Worm (Caenorhabditis elegans) whole organism, L3 larva: ENCODE data around the gene F40F11.3.
A peak's percentile ranks its signal among the peaks of the same experiment; 100 is the strongest.

Experiments
- R02D3.7 ChIP-seq: fragments of 150-350 bp; optimal IDR thresholded peaks from 2 replicates; lab custom pipeline; 2014; ENCODE audit warnings: missing biosample characterization, missing genetic modification characterization
- ZK546.5 ChIP-seq: sonication (generic microtip); optimal IDR thresholded peaks from 2 replicates; lab custom pipeline; 2017; ENCODE audit warnings: missing biosample characterization, missing genetic modification characterization
- aly-2 ChIP-seq: fragments of 150-350 bp; optimal IDR thresholded peaks from 2 replicates; lab custom pipeline; 2014; ENCODE audit warnings: missing biosample characterization, missing genetic modification characterization
- ama-1 ChIP-seq: fragments of 150-350 bp; optimal IDR thresholded peaks from 2 replicates; lab custom pipeline; 2018
- ceh-16 ChIP-seq: sonication (generic microtip); optimal IDR thresholded peaks from 2 replicates; lab custom pipeline; 2017; ENCODE audit warnings: missing biosample characterization, missing genetic modification characterization
- ceh-28 ChIP-seq: fragments of 150-350 bp; optimal IDR thresholded peaks from 2 replicates; lab custom pipeline; 2014; ENCODE audit warnings: missing biosample characterization, missing genetic modification reagents, missing genetic modification characterization
- ceh-82 ChIP-seq: fragments of 150-350 bp; optimal IDR thresholded peaks from 2 replicates; lab custom pipeline; 2014; ENCODE audit warnings: missing biosample characterization, missing genetic modification characterization
- ceh-9 ChIP-seq: sonication (generic microtip); optimal IDR thresholded peaks from 2 replicates; lab custom pipeline; 2018; ENCODE audit warnings: missing biosample characterization, missing genetic modification characterization
- daf-12 ChIP-seq: fragments of 150-350 bp; optimal IDR thresholded peaks from 2 replicates; lab custom pipeline; 2014; ENCODE audit warnings: missing biosample characterization, missing genetic modification reagents, missing genetic modification characterization
- egl-27 ChIP-seq: sonication (generic microtip); optimal IDR thresholded peaks from 4 replicates; lab custom pipeline; 2017; ENCODE audit warnings: missing biosample characterization, missing genetic modification reagents, missing genetic modification characterization
- egl-5 ChIP-seq: fragments of 150-350 bp; optimal IDR thresholded peaks from 2 replicates; lab custom pipeline; 2017; ENCODE audit warnings: missing biosample characterization, missing genetic modification reagents, missing genetic modification characterization, inconsistent platforms
- elt-1 ChIP-seq: fragments of 150-350 bp; optimal IDR thresholded peaks from 2 replicates; lab custom pipeline; 2014; ENCODE audit warnings: missing biosample characterization, missing genetic modification characterization
- elt-2 ChIP-seq: sonication (generic microtip); optimal IDR thresholded peaks from 2 replicates; lab custom pipeline; 2016; ENCODE audit warnings: missing genetic modification reagents, mild to moderate bottlenecking, missing genetic modification characterization, missing compliant biosample characterization
- elt-3 ChIP-seq, 3 experiments: fragments of 150-350 bp in 1 of 3; sonication (generic microtip) in 2 of 3; optimal IDR thresholded peaks; 2 replicates in 2 of 3; 4 replicates in 1 of 3; lab custom pipeline; 2014 to 2017; ENCODE audit warnings: missing biosample characterization in 3 of 3, missing genetic modification characterization in 3 of 3
- eor-1 ChIP-seq, 2 experiments: fragments of 150-350 bp; optimal IDR thresholded peaks; 2 replicates each; lab custom pipeline; 2014 to 2018; ENCODE audit warnings: missing biosample characterization in 2 of 2, missing genetic modification characterization in 2 of 2
- fkh-10 ChIP-seq: sonication (generic microtip); optimal IDR thresholded peaks from 2 replicates; lab custom pipeline; 2017; ENCODE audit warnings: missing biosample characterization, missing genetic modification reagents, missing genetic modification characterization
- fkh-2 ChIP-seq: fragments of 150-350 bp; optimal IDR thresholded peaks from 2 replicates; lab custom pipeline; 2014; ENCODE audit warnings: missing biosample characterization, missing genetic modification reagents, missing genetic modification characterization
- fos-1 ChIP-seq: fragments of 150-350 bp; optimal IDR thresholded peaks from 2 replicates; lab custom pipeline; 2014; ENCODE audit warnings: missing biosample characterization, missing genetic modification characterization
- hmg-11 ChIP-seq: sonication (generic microtip); optimal IDR thresholded peaks from 2 replicates; lab custom pipeline; 2016; ENCODE audit warnings: missing genetic modification characterization, missing compliant biosample characterization
- jun-1 ChIP-seq: fragments of 150-350 bp; optimal IDR thresholded peaks from 2 replicates; lab custom pipeline; 2014; ENCODE audit warnings: missing biosample characterization, missing genetic modification reagents, missing genetic modification characterization
- lin-15B ChIP-seq: fragments of 150-350 bp; optimal IDR thresholded peaks from 2 replicates; lab custom pipeline; 2014; ENCODE audit warnings: missing biosample characterization, missing genetic modification characterization
- lin-39 ChIP-seq: fragments of 150-350 bp; optimal IDR thresholded peaks from 2 replicates; lab custom pipeline; 2018; ENCODE audit warnings: missing biosample characterization, missing genetic modification reagents, missing genetic modification characterization
- lsy-12 ChIP-seq: sonication (generic microtip); optimal IDR thresholded peaks from 2 replicates; lab custom pipeline; 2016; ENCODE audit warnings: mild to moderate bottlenecking, missing genetic modification characterization, missing compliant biosample characterization
- mdl-1 ChIP-seq: fragments of 150-350 bp; optimal IDR thresholded peaks from 2 replicates; lab custom pipeline; 2014; ENCODE audit warnings: missing biosample characterization, missing genetic modification characterization
- mml-1 ChIP-seq: fragments of 150-350 bp; sonication (generic microtip); optimal IDR thresholded peaks from 3 replicates; lab custom pipeline; 2014; ENCODE audit warnings: missing biosample characterization, missing genetic modification characterization
- nfya-1 ChIP-seq: sonication (generic microtip); optimal IDR thresholded peaks from 2 replicates; lab custom pipeline; 2017; ENCODE audit warnings: missing genetic modification characterization, mild to moderate bottlenecking, missing compliant biosample characterization, antibody characterized with exemption, moderate library complexity; ENCODE audit not compliant: insufficient read depth
- nhr-11 ChIP-seq: fragments of 150-350 bp; optimal IDR thresholded peaks from 2 replicates; lab custom pipeline; 2014; ENCODE audit warnings: missing biosample characterization, missing genetic modification characterization
- nhr-12 ChIP-seq: fragments of 150-350 bp; optimal IDR thresholded peaks from 2 replicates; lab custom pipeline; 2014; ENCODE audit warnings: missing biosample characterization, missing genetic modification characterization
- nhr-23 ChIP-seq: fragments of 150-350 bp; optimal IDR thresholded peaks from 2 replicates; lab custom pipeline; 2014; ENCODE audit warnings: missing biosample characterization, missing genetic modification reagents, missing genetic modification characterization
- nhr-237 ChIP-seq: fragments of 150-350 bp; optimal IDR thresholded peaks from 2 replicates; lab custom pipeline; 2014; ENCODE audit warnings: missing biosample characterization, missing genetic modification characterization
- nhr-25 ChIP-seq: sonication (generic microtip); optimal IDR thresholded peaks from 2 replicates; lab custom pipeline; 2017; ENCODE audit warnings: missing biosample characterization, missing genetic modification characterization
- nhr-28 ChIP-seq: fragments of 150-350 bp; optimal IDR thresholded peaks from 2 replicates; lab custom pipeline; 2014; ENCODE audit warnings: missing biosample characterization, missing genetic modification characterization
- nhr-43 ChIP-seq: sonication (generic microtip); optimal IDR thresholded peaks from 2 replicates; lab custom pipeline; 2016; ENCODE audit warnings: mild to moderate bottlenecking, missing genetic modification characterization, missing compliant biosample characterization; ENCODE audit not compliant: poor library complexity, severe bottlenecking
- nhr-67 ChIP-seq: fragments of 150-350 bp; optimal IDR thresholded peaks from 2 replicates; lab custom pipeline; 2014; ENCODE audit warnings: missing biosample characterization, missing genetic modification characterization
- nhr-76 ChIP-seq: fragments of 150-350 bp; sonication (generic microtip); optimal IDR thresholded peaks from 5 replicates; lab custom pipeline; 2014; ENCODE audit warnings: missing biosample characterization, missing genetic modification characterization
- nhr-77 ChIP-seq: fragments of 150-350 bp; optimal IDR thresholded peaks from 2 replicates; lab custom pipeline; 2014; ENCODE audit warnings: missing biosample characterization, missing genetic modification characterization
- pha-4 ChIP-seq: fragments of 150-350 bp; optimal IDR thresholded peaks from 2 replicates; lab custom pipeline; 2014; ENCODE audit warnings: missing biosample characterization, missing genetic modification reagents, missing genetic modification characterization
- pqm-1 ChIP-seq: fragments of 150-350 bp; optimal IDR thresholded peaks from 2 replicates; lab custom pipeline; 2017; ENCODE audit warnings: missing biosample characterization, missing genetic modification characterization, inconsistent platforms
- sea-2 ChIP-seq: fragments of 150-350 bp; sonication (generic microtip); optimal IDR thresholded peaks from 4 replicates; lab custom pipeline; 2014; ENCODE audit warnings: missing biosample characterization, missing genetic modification reagents, missing genetic modification characterization
- skn-1 ChIP-seq: fragments of 150-350 bp; optimal IDR thresholded peaks from 2 replicates; lab custom pipeline; 2014; ENCODE audit warnings: missing biosample characterization, missing genetic modification characterization
- snpc-4 ChIP-seq: fragments of 150-350 bp; optimal IDR thresholded peaks from 2 replicates; lab custom pipeline; 2014; ENCODE audit warnings: missing biosample characterization, missing genetic modification characterization
- tbx-2 ChIP-seq: sonication (generic microtip); optimal IDR thresholded peaks from 2 replicates; lab custom pipeline; 2016; ENCODE audit warnings: mild to moderate bottlenecking, missing genetic modification characterization, missing compliant biosample characterization
- unc-39 ChIP-seq: sonication (generic microtip); optimal IDR thresholded peaks from 4 replicates; lab custom pipeline; 2017; ENCODE audit warnings: missing biosample characterization, missing genetic modification characterization
- unc-62 ChIP-seq: fragments of 150-350 bp; sonication (generic microtip); optimal IDR thresholded peaks from 4 replicates; lab custom pipeline; 2014; ENCODE audit warnings: missing biosample characterization, missing genetic modification reagents, missing genetic modification characterization
- zag-1 ChIP-seq: fragments of 150-350 bp; optimal IDR thresholded peaks from 2 replicates; lab custom pipeline; 2014; ENCODE audit warnings: missing biosample characterization, missing genetic modification characterization
- ztf-11 ChIP-seq: fragments of 150-350 bp; optimal IDR thresholded peaks from 2 replicates; lab custom pipeline; 2014; ENCODE audit warnings: missing biosample characterization, missing genetic modification characterization
- ztf-4 ChIP-seq: fragments of 150-350 bp; optimal IDR thresholded peaks from 2 replicates; lab custom pipeline; 2014; ENCODE audit warnings: missing biosample characterization, missing genetic modification characterization

The F40F11.3 gene

DNA sequence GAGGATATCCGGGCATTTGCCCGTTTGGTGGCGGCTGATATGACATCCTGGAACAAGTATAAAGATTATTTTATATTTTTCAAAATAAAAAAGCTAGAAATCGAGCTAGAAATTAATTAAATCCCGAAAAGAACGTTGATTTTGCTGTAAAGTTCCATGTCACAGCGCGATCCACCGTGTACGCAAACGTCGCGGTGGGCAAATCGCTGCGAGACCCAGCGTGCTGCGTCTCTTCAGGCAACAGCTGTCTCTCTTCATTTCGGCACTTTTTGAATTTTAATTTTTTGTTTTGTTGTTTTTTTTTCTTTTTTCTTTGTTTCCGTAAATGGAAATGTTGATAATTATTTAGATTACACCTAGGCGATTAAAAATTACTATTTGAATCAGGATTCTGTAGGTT lies 27.7 kb downstream of the F40F11.3 start, which contains the start of gene sec-24.1:
Gene sec-24.1, minus strand, starts transcription at position 49 of the 400 bp plus-strand sequence.
- TF ChIP-seq nfya-1 (tag; lab: Kevin White, UChicago): peak; percentile 97
- no peak for TF ChIP-seq sea-2
- peak; percentile 78 for TF ChIP-seq ceh-28 (tag; lab: Kevin White, UChicago)
- peak; percentile 93 for TF ChIP-seq nhr-23 (tag; lab: Kevin White, UChicago)
- no peak for TF ChIP-seq unc-62 (GFP tag; lab: Kevin White, UChicago)
- TF ChIP-seq ztf-4 (tag; lab: Kevin White, UChicago): no peak
- TF ChIP-seq egl-27 (tag; lab: Kevin White, UChicago): no peak
- peak; percentile 15 for TF ChIP-seq zag-1 (tag; lab: Kevin White, UChicago)
- no peak for TF ChIP-seq daf-12 (tag; lab: Kevin White, UChicago)
- TF ChIP-seq R02D3.7: peak; percentile 87
- no peak for TF ChIP-seq ztf-11 (tag; lab: Kevin White, UChicago)
- TF ChIP-seq nhr-76 (tag; lab: Kevin White, UChicago): no peak
- peak; percentile 54 for TF ChIP-seq elt-2
- TF ChIP-seq mdl-1 (tag; lab: Kevin White, UChicago): peak; percentile 36
- peak; percentile 72 for TF ChIP-seq nhr-77
- TF ChIP-seq nhr-12 (tag; lab: Kevin White, UChicago): no peak
- peak; percentile 68 for TF ChIP-seq jun-1 (tag; lab: Kevin White, UChicago)
- TF ChIP-seq aly-2 (tag; lab: Kevin White, UChicago): peak; percentile 63
- no peak for TF ChIP-seq nhr-237 (tag; lab: Kevin White, UChicago)
- peak; percentile 78 for TF ChIP-seq lin-15B (tag; lab: Kevin White, UChicago)
- TF ChIP-seq mml-1: no peak
- peak; percentile 31 for TF ChIP-seq fos-1 (tag; lab: Kevin White, UChicago)
- no peak for TF ChIP-seq ceh-16
- TF ChIP-seq ceh-82 (tag; lab: Kevin White, UChicago): peak; percentile 90
- no peak for TF ChIP-seq fkh-2 (tag; lab: Kevin White, UChicago)
- peak; percentile 86 for TF ChIP-seq skn-1
- TF ChIP-seq snpc-4 (tag; lab: Kevin White, UChicago): peak; percentile 67
- peak; percentile 40 for TF ChIP-seq elt-1 (tag; lab: Kevin White, UChicago)
- no peak for TF ChIP-seq nhr-67
- peak; percentile 65 for TF ChIP-seq pqm-1 (tag; lab: Kevin White, UChicago)
- peak; percentile 89 for TF ChIP-seq lsy-12
- TF ChIP-seq nhr-28 (tag; lab: Kevin White, UChicago): no peak
- no peak for TF ChIP-seq nhr-11
- peak in 1 of 3 experiments; percentile 67 for TF ChIP-seq elt-3 (tag; optimal IDR thresholded peaks at IDR 0.05; lab: Kevin White, UChicago)
- TF ChIP-seq fkh-10 (GFP tag; lab: Kevin White, UChicago): peak; percentile 47
- no peak for TF ChIP-seq ama-1 (lab: Kevin White, UChicago)
- peak; percentile 94 for TF ChIP-seq pha-4 (tag; lab: Kevin White, UChicago)
- peak; percentile 93 for TF ChIP-seq nhr-43
- TF ChIP-seq eor-1 (tag; optimal IDR thresholded peaks at IDR 0.05; lab: Kevin White, UChicago): no peak
- peak; percentile 61 for TF ChIP-seq tbx-2 (tag; lab: Kevin White, UChicago)
- peak; percentile 58 for TF ChIP-seq egl-5 (tag; lab: Kevin White, UChicago)
- peak; percentile 89 for TF ChIP-seq hmg-11 (tag; lab: Kevin White, UChicago)
- no peak for TF ChIP-seq ceh-9 (tag; lab: Kevin White, UChicago)
- TF ChIP-seq lin-39: peak; percentile 88
- peak; percentile 84 for TF ChIP-seq nhr-25 (tag; lab: Kevin White, UChicago)
- no peak for TF ChIP-seq ZK546.5 (tag; lab: Kevin White, UChicago)
- TF ChIP-seq unc-39 (tag; lab: Kevin White, UChicago): no peak
- TF ChIP-seq, all 47 proteins: peak for 27
